Worm (Caenorhabditis elegans) whole organism, L4/young adult: ENCODE measurements around the gene inx-2.

ENCODE experiments used
- W03F9.2 ChIP-seq: fragments of 150-350 bp; optimal IDR thresholded peaks from 2 replicates; lab custom pipeline; 2014; ENCODE audit warnings: missing biosample characterization, missing genetic modification characterization
- dao-5 ChIP-seq: sonication (generic microtip); optimal IDR thresholded peaks from 2 replicates; lab custom pipeline; 2016; ENCODE audit warnings: missing genotype, missing genetic modification characterization, moderate library complexity, missing compliant biosample characterization
- him-1 ChIP-seq: sonication (generic microtip); optimal IDR thresholded peaks from 2 replicates; lab custom pipeline; 2016; ENCODE audit warnings: missing genotype, missing genetic modification reagents, missing genetic modification characterization, missing compliant biosample characterization

DNA sequence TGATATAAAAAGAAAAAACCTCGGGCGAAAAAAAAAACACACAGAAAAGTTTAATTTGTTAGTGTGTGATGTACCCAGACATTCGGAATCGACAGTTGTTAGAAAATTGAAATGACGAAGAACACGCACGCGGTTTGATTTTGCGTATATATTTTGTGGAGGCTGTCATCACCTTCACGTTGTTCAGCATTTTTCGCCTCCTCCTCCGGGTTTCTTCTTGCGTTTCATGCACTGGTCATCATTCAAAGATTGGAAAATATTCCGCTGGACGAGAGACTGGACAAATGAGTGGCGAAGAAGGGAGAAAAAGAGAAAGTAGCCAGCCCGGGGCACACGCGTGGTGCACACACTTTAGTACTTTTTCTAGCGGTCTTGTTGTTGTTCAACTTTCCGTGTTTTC lies 48.4 kb upstream of the inx-2 start:
- TF ChIP-seq W03F9.2 (tag; lab: Kevin White, UChicago): no peak
- no peak for TF ChIP-seq him-1
- TF ChIP-seq dao-5 (tag; lab: Kevin White, UChicago): no peak
